Worm (Caenorhabditis elegans): Measurements from ENCODE around the gene rbc-1.

Gene rbc-1

DNA sequence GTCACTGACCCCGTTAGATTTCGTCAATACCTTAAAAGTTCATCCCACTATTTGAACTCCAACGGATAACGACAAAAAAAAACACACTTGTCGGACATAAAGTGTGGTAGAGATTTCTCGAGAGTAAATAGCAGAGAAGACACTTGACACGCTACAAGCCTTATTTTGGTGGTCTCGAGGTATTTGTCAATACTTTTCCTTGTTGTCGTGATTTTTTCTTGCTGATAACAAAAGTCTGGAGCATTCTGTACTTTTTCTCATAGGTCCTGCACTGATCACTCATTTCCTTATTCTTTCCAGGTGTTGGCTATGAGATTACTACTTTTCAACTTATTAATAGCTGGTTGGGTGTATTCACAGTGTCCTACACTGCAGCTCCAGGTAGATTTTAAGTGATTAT is 38.8 kb upstream of the rbc-1 start, which contains the start of gene lron-1:
lron-1 (plus strand) TSS at position 301 of the 400 bp plus-strand sequence.
- no peak for TF ChIP-seq nhr-23 (tag; optimal IDR thresholded peaks at IDR 0.05)
- TF ChIP-seq pha-4 (tag; optimal IDR thresholded peaks at IDR 0.05), result peak; percentile 39

ce11 chrX:14575920-14576319 is 35.3 kb upstream of the rbc-1 start:
- TF ChIP-seq nhr-11 (tag; optimal IDR thresholded peaks at IDR 0.05), result no peak
- peak; percentile 92 for TF ChIP-seq nhr-25 (tag; optimal IDR thresholded peaks at IDR 0.05)
- TF ChIP-seq mdl-1 (tag; optimal IDR thresholded peaks at IDR 0.05), result no peak
- no peak for TF ChIP-seq tbx-2 (tag; optimal IDR thresholded peaks at IDR 0.05)
- no peak for TF ChIP-seq nfya-1 (tag; optimal IDR thresholded peaks at IDR 0.05; ENCODE audit: insufficient read depth)
- TF ChIP-seq eor-1 (tag; optimal IDR thresholded peaks at IDR 0.05), result no peak
- TF ChIP-seq ztf-11 (tag; optimal IDR thresholded peaks at IDR 0.05), result no peak
- no peak for TF ChIP-seq aly-2 (tag; optimal IDR thresholded peaks at IDR 0.05)
- no peak for TF ChIP-seq ceh-16 (tag; optimal IDR thresholded peaks at IDR 0.05)
- no peak for TF ChIP-seq zag-1 (tag; optimal IDR thresholded peaks at IDR 0.05)
- TF ChIP-seq ZK546.5 (tag; optimal IDR thresholded peaks at IDR 0.05), result no peak
- TF ChIP-seq elt-1 (tag; optimal IDR thresholded peaks at IDR 0.05), result peak; percentile 96
- no peak for TF ChIP-seq fkh-2 (tag; optimal IDR thresholded peaks at IDR 0.05)
- no peak for TF ChIP-seq skn-1 (tag; optimal IDR thresholded peaks at IDR 0.05)
- no peak for TF ChIP-seq nhr-237 (tag; optimal IDR thresholded peaks at IDR 0.05)
- no peak for TF ChIP-seq jun-1 (tag; optimal IDR thresholded peaks at IDR 0.05)
- TF ChIP-seq R02D3.7 (tag; optimal IDR thresholded peaks at IDR 0.05), result no peak
- TF ChIP-seq fkh-10 (GFP tag; optimal IDR thresholded peaks at IDR 0.05), result no peak
- TF ChIP-seq ceh-82 (tag; optimal IDR thresholded peaks at IDR 0.05), result no peak
- TF ChIP-seq ztf-4 (tag; optimal IDR thresholded peaks at IDR 0.05), result no peak
- no peak for TF ChIP-seq nhr-67 (tag; optimal IDR thresholded peaks at IDR 0.05)
- TF ChIP-seq pqm-1 (tag; optimal IDR thresholded peaks at IDR 0.05), result no peak
- peak; percentile 99 for TF ChIP-seq nhr-23 (tag; optimal IDR thresholded peaks at IDR 0.05)
- no peak for TF ChIP-seq ama-1 (optimal IDR thresholded peaks at IDR 0.05)
- TF ChIP-seq lin-15B (tag; optimal IDR thresholded peaks at IDR 0.05), result no peak
- no peak for TF ChIP-seq elt-3 (tag; optimal IDR thresholded peaks at IDR 0.05)
- no peak for TF ChIP-seq nhr-77 (tag; optimal IDR thresholded peaks at IDR 0.05)
- peak; percentile 19 for TF ChIP-seq ceh-28 (tag; optimal IDR thresholded peaks at IDR 0.05)
- no peak for TF ChIP-seq daf-12 (tag; optimal IDR thresholded peaks at IDR 0.05)
- no peak for TF ChIP-seq mml-1 (tag; optimal IDR thresholded peaks at IDR 0.05)
- no peak for TF ChIP-seq lsy-12 (tag; optimal IDR thresholded peaks at IDR 0.05)
- TF ChIP-seq unc-62 (GFP tag; optimal IDR thresholded peaks at IDR 0.05), result peak; percentile 6
- no peak for TF ChIP-seq snpc-4 (tag; optimal IDR thresholded peaks at IDR 0.05)
- no peak for TF ChIP-seq fos-1 (tag; optimal IDR thresholded peaks at IDR 0.05)
- no peak for TF ChIP-seq elt-2 (tag; optimal IDR thresholded peaks at IDR 0.05)
- peak; percentile 37 for TF ChIP-seq nhr-43 (tag; optimal IDR thresholded peaks at IDR 0.05; ENCODE audit: poor library complexity, severe bottlenecking)
- TF ChIP-seq lin-39 (tag; optimal IDR thresholded peaks at IDR 0.05), result no peak
- no peak for TF ChIP-seq sea-2 (GFP tag; optimal IDR thresholded peaks at IDR 0.05)
- TF ChIP-seq nhr-28 (tag; optimal IDR thresholded peaks at IDR 0.05), result no peak
- TF ChIP-seq egl-5 (tag; optimal IDR thresholded peaks at IDR 0.05), result no peak
- TF ChIP-seq pha-4 (tag; optimal IDR thresholded peaks at IDR 0.05), result no peak
- TF ChIP-seq egl-27 (tag; optimal IDR thresholded peaks at IDR 0.05), result no peak
- no peak for TF ChIP-seq nhr-12 (tag; optimal IDR thresholded peaks at IDR 0.05)
- TF ChIP-seq ceh-9 (tag; optimal IDR thresholded peaks at IDR 0.05), result no peak
- no peak for TF ChIP-seq hmg-11 (tag; optimal IDR thresholded peaks at IDR 0.05)
- no peak for TF ChIP-seq nhr-76 (tag; optimal IDR thresholded peaks at IDR 0.05)
- no peak for TF ChIP-seq unc-39 (tag; optimal IDR thresholded peaks at IDR 0.05)

All from whole organism, L3 larva.